Fruit fly (Drosophila melanogaster) whole organism, embryonic: Measurements from ENCODE around the gene CG3587.
A peak's percentile ranks its signal among the peaks of the same experiment; 100 is the strongest.

Source experiments
- Antp ChIP-seq: fragments of 200-800 bp; sonication (Bioruptor generic); optimal IDR thresholded peaks from 3 replicates; lab custom pipeline; 2016; ENCODE audit warnings: missing biosample characterization, missing genetic modification characterization
- BtbVII ChIP-seq: fragments of 200-800 bp; sonication (Bioruptor generic); optimal IDR thresholded peaks from 3 replicates; lab custom pipeline; 2017; ENCODE audit warnings: missing biosample characterization, mild to moderate bottlenecking, missing genetic modification characterization
- CG10321 ChIP-seq: fragments of 200-800 bp; sonication (Bioruptor generic); IDR thresholded peaks from 2 replicates; pipeline ENCODE4 v1.3.6; 2022; ENCODE audit warnings: missing biosample characterization, missing genetic modification characterization
- CG11093 ChIP-seq: fragments of 200-800 bp; sonication (Bioruptor generic); IDR thresholded peaks from 3 replicates; pipeline ENCODE4 v1.3.6; 2022; ENCODE audit warnings: missing biosample characterization, missing genetic modification characterization
- CG11504 ChIP-seq: fragments of 200-800 bp; sonication (Bioruptor generic); optimal IDR thresholded peaks from 3 replicates; lab custom pipeline; 2019; ENCODE audit warnings: missing biosample characterization, mild to moderate bottlenecking, missing genetic modification characterization, moderate library complexity
- CG11560 ChIP-seq: fragments of 200-800 bp; sonication (Bioruptor generic); IDR thresholded peaks from 3 replicates; pipeline ENCODE4 v1.3.6; 2022; ENCODE audit warnings: missing biosample characterization, missing genetic modification characterization
- CG13287 ChIP-seq: fragments of 200-800 bp; sonication (Bioruptor generic); IDR thresholded peaks from 2 replicates; pipeline ENCODE4 v1.3.6; 2022; ENCODE audit warnings: missing biosample characterization, missing genetic modification characterization; ENCODE audit not compliant: partially characterized antibody
- CG15479 ChIP-seq: fragments of 200-800 bp; sonication (Bioruptor generic); optimal IDR thresholded peaks from 3 replicates; lab custom pipeline; 2019; ENCODE audit warnings: missing biosample characterization, mild to moderate bottlenecking, missing genetic modification characterization, moderate library complexity
- CG1603 ChIP-seq: fragments of 200-800 bp; sonication (Bioruptor generic); optimal IDR thresholded peaks from 2 replicates; lab custom pipeline; 2019; ENCODE audit warnings: missing biosample characterization, mild to moderate bottlenecking, missing genetic modification characterization, moderate library complexity
- CG16815 ChIP-seq: fragments of 200-800 bp; sonication (Bioruptor generic); optimal IDR thresholded peaks from 3 replicates; lab custom pipeline; 2017; ENCODE audit warnings: missing biosample characterization, mild to moderate bottlenecking, missing genetic modification characterization
- CG17361 ChIP-seq: fragments of 200-800 bp; sonication (Bioruptor generic); IDR thresholded peaks from 3 replicates; pipeline ENCODE4 v1.3.6; 2022; ENCODE audit warnings: missing biosample characterization, missing genetic modification characterization
- CG18262 ChIP-seq: fragments of 200-800 bp; optimal IDR thresholded peaks from 3 replicates; lab custom pipeline; 2019; ENCODE audit warnings: missing biosample characterization, mild to moderate bottlenecking, missing genetic modification characterization, moderate library complexity
- CG18599 ChIP-seq: fragments of 200-800 bp; sonication (Bioruptor generic); optimal IDR thresholded peaks from 3 replicates; lab custom pipeline; 2017; ENCODE audit warnings: missing biosample characterization, missing genetic modification characterization, mild to moderate bottlenecking, moderate library complexity, missing genetic modification reagents
- CG18764 ChIP-seq: fragments of 200-800 bp; sonication (Bioruptor generic); optimal IDR thresholded peaks from 3 replicates; lab custom pipeline; 2016; ENCODE audit warnings: missing biosample characterization, missing genetic modification characterization
- CG2199 ChIP-seq: fragments of 200-800 bp; sonication (Bioruptor generic); IDR thresholded peaks from 3 replicates; pipeline ENCODE4 v1.3.6; 2022; ENCODE audit warnings: missing biosample characterization, missing genetic modification characterization
- CG42726 ChIP-seq: fragments of 200-800 bp; sonication (Bioruptor generic); IDR thresholded peaks from 2 replicates; pipeline ENCODE4 v1.3.6; 2022; ENCODE audit warnings: missing biosample characterization, missing genetic modification characterization; ENCODE audit not compliant: partially characterized antibody
- CG5245 ChIP-seq: fragments of 200-800 bp; sonication (Bioruptor generic); optimal IDR thresholded peaks from 3 replicates; lab custom pipeline; 2016; ENCODE audit warnings: missing biosample characterization, missing genetic modification characterization
- CG6765 ChIP-seq: fragments of 200-800 bp; sonication (Bioruptor generic); optimal IDR thresholded peaks from 3 replicates; lab custom pipeline; 2017; ENCODE audit warnings: missing biosample characterization, mild to moderate bottlenecking, missing genetic modification characterization
- CG7372 ChIP-seq: fragments of 200-800 bp; sonication (Bioruptor generic); IDR thresholded peaks from 2 replicates; pipeline ENCODE4 v1.3.6; 2022; ENCODE audit warnings: missing biosample characterization, missing genetic modification characterization
- Gsc ChIP-seq: fragments of 200-800 bp; sonication (Bioruptor generic); IDR thresholded peaks from 2 replicates; pipeline ENCODE4 v1.3.6; 2022; ENCODE audit warnings: missing biosample characterization, missing genetic modification characterization
- Lpt ChIP-seq: fragments of >200 bp; optimal IDR thresholded peaks from 2 replicates; lab custom pipeline; 2018; ENCODE audit warnings: missing biosample characterization, missing genetic modification characterization
- Xbp1 ChIP-seq: fragments of 200-800 bp; sonication (Bioruptor generic); optimal IDR thresholded peaks from 3 replicates; lab custom pipeline; 2016; ENCODE audit warnings: missing biosample characterization, mild to moderate bottlenecking, missing genetic modification characterization
- YL-1 ChIP-seq: fragments of 200-800 bp; sonication (Bioruptor generic); optimal IDR thresholded peaks from 3 replicates; lab custom pipeline; 2017; ENCODE audit warnings: missing biosample characterization, mild to moderate bottlenecking, missing genetic modification characterization
- ara ChIP-seq: fragments of 200-800 bp; sonication (Bioruptor generic); IDR thresholded peaks from 2 replicates; pipeline ENCODE4 v1.3.6; 2022; ENCODE audit warnings: missing biosample characterization, missing genetic modification characterization
- az2 ChIP-seq: fragments of 200-800 bp; sonication (Bioruptor generic); optimal IDR thresholded peaks from 3 replicates; lab custom pipeline; 2016; ENCODE audit warnings: missing biosample characterization, missing genetic modification characterization
- dpn ChIP-seq, 2 experiments: fragments of 200-800 bp; sonication (Bioruptor generic); optimal IDR thresholded peaks; 3 replicates each; lab custom pipeline; 2016; ENCODE audit warnings: missing biosample characterization in 2 of 2, missing genetic modification characterization in 2 of 2
- dysf ChIP-seq: fragments of 200-800 bp; sonication (Bioruptor generic); IDR thresholded peaks from 3 replicates; pipeline ENCODE4 v1.3.6; 2022; ENCODE audit warnings: missing biosample characterization, missing genetic modification characterization
- eve ChIP-seq, 2 experiments: fragments of >200 bp; optimal IDR thresholded peaks; 2 replicates each; lab custom pipeline; 2017; ENCODE audit warnings: missing biosample characterization in 2 of 2, missing genetic modification characterization in 2 of 2
- exex ChIP-seq: fragments of 200-800 bp; sonication (Bioruptor generic); optimal IDR thresholded peaks from 4 replicates; lab custom pipeline; 2018; ENCODE audit warnings: missing biosample characterization, mild to moderate bottlenecking, missing genetic modification characterization, moderate library complexity
- gcm2 ChIP-seq: fragments of 200-800 bp; sonication (Bioruptor generic); optimal IDR thresholded peaks from 2 replicates; lab custom pipeline; 2016; ENCODE audit warnings: missing biosample characterization, missing genetic modification characterization
- gem ChIP-seq: fragments of 200-800 bp; sonication (Bioruptor generic); optimal IDR thresholded peaks from 2 replicates; lab custom pipeline; 2019; ENCODE audit warnings: missing biosample characterization, mild to moderate bottlenecking, missing genetic modification characterization, moderate library complexity
- hkb ChIP-seq, 2 experiments: fragments of 200-800 bp in 1 of 2; fragments of >200 bp in 1 of 2; sonication (Bioruptor generic) in 1 of 2; IDR thresholded peaks in 1 of 2; optimal IDR thresholded peaks in 1 of 2; 2 replicates each; pipeline versions ENCODE4 v1.3.6 to Lab custom; 2017 to 2022; ENCODE audit warnings: missing biosample characterization in 1 of 2, missing genetic modification characterization in 1 of 2
- insv ChIP-seq, 2 experiments: fragments of 200-800 bp; sonication (Bioruptor generic); optimal IDR thresholded peaks; 3 replicates each; lab custom pipeline; 2016 to 2018; ENCODE audit warnings: missing biosample characterization in 2 of 2, missing genetic modification characterization in 2 of 2
- kay ChIP-seq: fragments of 200-800 bp; sonication (Bioruptor generic); optimal IDR thresholded peaks from 2 replicates; lab custom pipeline; 2016; ENCODE audit warnings: missing biosample characterization, missing genetic modification characterization
- klu ChIP-seq: fragments of 200-800 bp; sonication (Bioruptor generic); IDR thresholded peaks from 2 replicates; pipeline ENCODE4 v1.3.6; 2022; ENCODE audit warnings: missing biosample characterization, missing genetic modification characterization
- lab ChIP-seq: fragments of 200-800 bp; sonication (Bioruptor generic); optimal IDR thresholded peaks from 3 replicates; lab custom pipeline; 2017; ENCODE audit warnings: missing biosample characterization, missing genetic modification characterization, mild to moderate bottlenecking, moderate library complexity, missing genetic modification reagents
- lola ChIP-seq, 3 experiments: fragments of >200 bp in 2 of 3; fragments of 200-800 bp in 1 of 3; sonication (Bioruptor generic) in 1 of 3; optimal IDR thresholded peaks; 2 replicates each; lab custom pipeline; 2017 to 2019; ENCODE audit warnings: missing biosample characterization in 3 of 3, missing genetic modification characterization in 3 of 3, mild to moderate bottlenecking in 1 of 3, moderate library complexity in 1 of 3
- onecut ChIP-seq: fragments of 200-800 bp; sonication (Bioruptor generic); IDR thresholded peaks from 2 replicates; pipeline ENCODE4 v1.3.6; 2022; ENCODE audit warnings: missing biosample characterization, missing genetic modification characterization
- pfk ChIP-seq: fragments of 200-800 bp; sonication (Bioruptor generic); optimal IDR thresholded peaks from 2 replicates; lab custom pipeline; 2018; ENCODE audit warnings: missing biosample characterization, mild to moderate bottlenecking, missing genetic modification characterization, moderate library complexity
- pho ChIP-seq: fragments of 200-800 bp; sonication (Bioruptor generic); optimal IDR thresholded peaks from 2 replicates; lab custom pipeline; 2016; ENCODE audit warnings: missing biosample characterization, missing genetic modification characterization
- shn ChIP-seq: fragments of 200-800 bp; sonication (Bioruptor generic); optimal IDR thresholded peaks from 3 replicates; lab custom pipeline; 2016; ENCODE audit warnings: missing biosample characterization, missing genetic modification characterization
- slp2 ChIP-seq: fragments of 200-800 bp; sonication (Bioruptor generic); optimal IDR thresholded peaks from 2 replicates; lab custom pipeline; 2016; ENCODE audit warnings: missing biosample characterization, missing genetic modification characterization
- sr ChIP-seq: fragments of 200-800 bp; sonication (Bioruptor generic); IDR thresholded peaks from 3 replicates; pipeline ENCODE4 v1.3.6; 2022; ENCODE audit warnings: missing biosample characterization, missing genetic modification characterization
- stc ChIP-seq: fragments of 200-800 bp; sonication (Bioruptor generic); IDR thresholded peaks from 2 replicates; pipeline ENCODE4 v1.3.6; 2022; ENCODE audit warnings: missing biosample characterization, missing genetic modification characterization
- stwl ChIP-seq: fragments of 200-800 bp; sonication (Bioruptor generic); optimal IDR thresholded peaks from 3 replicates; lab custom pipeline; 2018; ENCODE audit warnings: missing biosample characterization, mild to moderate bottlenecking, missing genetic modification characterization, moderate library complexity
- sug ChIP-seq: fragments of 200-800 bp; optimal IDR thresholded peaks from 2 replicates; lab custom pipeline; 2019; ENCODE audit warnings: missing biosample characterization, mild to moderate bottlenecking, missing genetic modification characterization, moderate library complexity
- wek ChIP-seq: fragments of 200-800 bp; sonication (Bioruptor generic); optimal IDR thresholded peaks from 3 replicates; lab custom pipeline; 2018; ENCODE audit warnings: missing biosample characterization, mild to moderate bottlenecking, missing genetic modification characterization, moderate library complexity
- zen ChIP-seq: fragments of 200-800 bp; sonication (Bioruptor generic); optimal IDR thresholded peaks from 3 replicates; lab custom pipeline; 2018; ENCODE audit warnings: missing biosample characterization, mild to moderate bottlenecking, missing genetic modification characterization, moderate library complexity

Gene CG3587

dm6 chrX:1944245-1945114, 4.4 kb downstream of the CG3587 start:
- no peak; the same call in 2 of the 3 replicates for TF ChIP-seq CG11560
- no peak for TF ChIP-seq CG18764 (GFP tag; lab: Kevin White, UChicago)
- TF ChIP-seq Xbp1 (GFP tag; lab: Kevin White, UChicago), result peak; percentile 41
- TF ChIP-seq eve (GFP tag; optimal IDR thresholded peaks at IDR 0.05; lab: Kevin White, UChicago), result no peak
- TF ChIP-seq gem, result peak; percentile 72
- no peak for TF ChIP-seq hkb (optimal IDR thresholded peaks at IDR 0.05; lab: Kevin White, UChicago)
- TF ChIP-seq hkb (GFP tag; IDR thresholded peaks at IDR 0.05; lab: Robert Waterston, UW), result peak; percentile 56
- TF ChIP-seq BtbVII (GFP tag; lab: Kevin White, UChicago), result no peak
- TF ChIP-seq CG17361, result no peak; the same call in 2 of the 3 replicates
- peak; percentile 14 for TF ChIP-seq pho (GFP tag; lab: Kevin White, UChicago)
- TF ChIP-seq sug (tag; lab: Kevin White, UChicago), result no peak
- peak in 1 of 2 experiments; percentile 68 for TF ChIP-seq dpn (GFP tag; optimal IDR thresholded peaks at IDR 0.05; lab: Kevin White, UChicago)
- peak; percentile 77 for TF ChIP-seq CG18599
- 0 out of 2 replicates have a peak, but pooled peaks have one; percentile 24 for TF ChIP-seq klu (GFP tag; lab: Robert Waterston, UW)
- TF ChIP-seq CG11093 (GFP tag; lab: Robert Waterston, UW), result peak; percentile 35; the same call in 1 of the 3 replicates
- no peak for TF ChIP-seq CG2199
- TF ChIP-seq CG13287 (GFP tag; lab: Robert Waterston, UW), result no peak
- TF ChIP-seq exex, result no peak
- TF ChIP-seq Antp, result peak; percentile 76
- no peak for TF ChIP-seq CG6765 (GFP tag; lab: Kevin White, UChicago)
- no peak for TF ChIP-seq YL-1 (GFP tag; lab: Kevin White, UChicago)
- TF ChIP-seq CG16815 (GFP tag; lab: Kevin White, UChicago), result peak; percentile 2
- TF ChIP-seq CG42726 (GFP tag; lab: Robert Waterston, UW), result no peak
- peak in 1 of 3 experiments; percentile 7 for TF ChIP-seq lola (GFP tag; optimal IDR thresholded peaks at IDR 0.05; lab: Kevin White, UChicago)
- no peak for TF ChIP-seq stc (GFP tag; lab: Robert Waterston, UW)
- TF ChIP-seq CG5245 (GFP tag; lab: Kevin White, UChicago), result no peak
- TF ChIP-seq Gsc (GFP tag; lab: Robert Waterston, UW), result 0 out of 2 replicates have a peak, but pooled peaks have one; percentile 33
- no peak for TF ChIP-seq sr (GFP tag; lab: Robert Waterston, UW)
- peak; percentile 39 for TF ChIP-seq CG11504
- TF ChIP-seq dysf (GFP tag; lab: Robert Waterston, UW), result peak; percentile 57
- peak; percentile 31 for TF ChIP-seq shn (GFP tag; lab: Kevin White, UChicago)
- no peak for TF ChIP-seq CG15479 (GFP tag; lab: Kevin White, UChicago)
- TF ChIP-seq stwl, result no peak
- TF ChIP-seq slp2 (GFP tag; lab: Kevin White, UChicago), result no peak
- TF ChIP-seq gcm2 (GFP tag; lab: Kevin White, UChicago), result no peak
- peak; percentile 76 for TF ChIP-seq CG1603 (tag; lab: Kevin White, UChicago)
- no peak for TF ChIP-seq zen (tag; lab: Kevin White, UChicago)
- no peak for TF ChIP-seq onecut
- TF ChIP-seq az2 (GFP tag; lab: Kevin White, UChicago), result no peak
- TF ChIP-seq Lpt (GFP tag; lab: Kevin White, UChicago), result no peak
- no peak for TF ChIP-seq kay (GFP tag; lab: Kevin White, UChicago)
- no peak for TF ChIP-seq insv (GFP tag; optimal IDR thresholded peaks at IDR 0.05; lab: Kevin White, UChicago)
- TF ChIP-seq CG7372 (GFP tag; lab: Robert Waterston, UW), result no peak
- TF ChIP-seq wek (GFP tag; lab: Kevin White, UChicago), result no peak
- TF ChIP-seq pfk (GFP tag; lab: Kevin White, UChicago), result no peak
- no peak for TF ChIP-seq CG10321 (GFP tag; lab: Robert Waterston, UW)
- peak; percentile 61 for TF ChIP-seq lab (GFP tag; lab: Kevin White, UChicago)
- peak; percentile 28; the same call in 1 of the 2 replicates for TF ChIP-seq ara (GFP tag; lab: Robert Waterston, UW)
- no peak for TF ChIP-seq CG18262
